Fruit fly (Drosophila melanogaster) whole organism, wandering third instar larva: Measurements from ENCODE around the gene Hr4.

Experiments used
- Abd-B ChIP-seq: fragments of >200 bp; optimal IDR thresholded peaks from 2 replicates; lab custom pipeline; 2017; ENCODE audit warnings: missing biosample characterization, missing genetic modification characterization
- CG32264 ChIP-seq: fragments of 200-800 bp; sonication (Bioruptor generic); optimal IDR thresholded peaks from 2 replicates; lab custom pipeline; 2016; ENCODE audit warnings: missing biosample characterization, missing genetic modification characterization
- CG9705 ChIP-seq: fragments of 200-800 bp; sonication (Bioruptor generic); optimal IDR thresholded peaks from 2 replicates; lab custom pipeline; 2018; ENCODE audit warnings: missing biosample characterization, mild to moderate bottlenecking, missing genetic modification characterization
- CrebA ChIP-seq: fragments of 200-800 bp; sonication (Bioruptor generic); optimal IDR thresholded peaks from 2 replicates; lab custom pipeline; 2016; ENCODE audit warnings: missing biosample characterization, mild to moderate bottlenecking, missing genetic modification characterization, borderline replicate concordance
- Dfd ChIP-seq: fragments of >200 bp; optimal IDR thresholded peaks from 2 replicates; lab custom pipeline; 2017; ENCODE audit warnings: missing biosample characterization, missing genetic modification characterization
- Dif ChIP-seq: fragments of 200-275, 200-300 bp; sonication (Bioruptor generic); optimal IDR thresholded peaks from 2 replicates; lab custom pipeline; 2018; ENCODE audit warnings: missing biosample characterization, missing genetic modification characterization; ENCODE audit not compliant: partially characterized antibody
- GATAd ChIP-seq: sonication (Bioruptor generic); optimal IDR thresholded peaks from 2 replicates; lab custom pipeline; 2016; ENCODE audit warnings: missing biosample characterization, missing genetic modification characterization
- HLH106 ChIP-seq: fragments of 200-800 bp; optimal IDR thresholded peaks from 3 replicates; lab custom pipeline; 2019; ENCODE audit warnings: missing biosample characterization, mild to moderate bottlenecking, missing genetic modification characterization, moderate library complexity
- Hnf4 ChIP-seq: fragments of 200-800 bp; sonication (Bioruptor generic); optimal IDR thresholded peaks from 2 replicates; lab custom pipeline; 2016; ENCODE audit warnings: missing biosample characterization, mild to moderate bottlenecking, missing genetic modification characterization
- Hr78 ChIP-seq: fragments of >200 bp; optimal IDR thresholded peaks from 2 replicates; lab custom pipeline; 2017; ENCODE audit warnings: missing biosample characterization, missing genetic modification characterization
- Hr83 ChIP-seq: fragments of 200-300 bp; sonication (Bioruptor generic); optimal IDR thresholded peaks from 2 replicates; lab custom pipeline; 2016; ENCODE audit warnings: missing biosample characterization, mild to moderate bottlenecking, missing genetic modification characterization, moderate library complexity; ENCODE audit not compliant: poor library complexity, severe bottlenecking
- Jra ChIP-seq: sonication (Bioruptor generic); optimal IDR thresholded peaks from 2 replicates; lab custom pipeline; 2016; ENCODE audit warnings: missing biosample characterization, missing genetic modification characterization
- Mio ChIP-seq: sonication (Bioruptor generic); optimal IDR thresholded peaks from 2 replicates; lab custom pipeline; 2016; ENCODE audit warnings: missing biosample characterization, missing genetic modification characterization
- Myc ChIP-seq: fragments of >200 bp; optimal IDR thresholded peaks from 2 replicates; lab custom pipeline; 2017
- N ChIP-seq: fragments of >200 bp; optimal IDR thresholded peaks from 2 replicates; lab custom pipeline; 2018; ENCODE audit warnings: missing biosample characterization, missing external identifiers, missing genetic modification characterization
- OdsH ChIP-seq: fragments of 200-800 bp; sonication (Bioruptor generic); optimal IDR thresholded peaks from 2 replicates; lab custom pipeline; 2016; ENCODE audit warnings: missing biosample characterization, mild to moderate bottlenecking, missing genetic modification characterization
- Rel ChIP-seq, 2 experiments: fragments of 200-800 bp; sonication (Bioruptor generic) in 1 of 2; optimal IDR thresholded peaks; 2 replicates in 1 of 2; 3 replicates in 1 of 2; lab custom pipeline; 2016 to 2019; ENCODE audit warnings: mild to moderate bottlenecking in 2 of 2, missing biosample characterization in 2 of 2, missing genetic modification characterization in 2 of 2, moderate library complexity in 1 of 2
- Sp1 ChIP-seq: fragments of 200-800 bp; sonication (Bioruptor generic); optimal IDR thresholded peaks from 3 replicates; lab custom pipeline; 2019; ENCODE audit warnings: missing biosample characterization, mild to moderate bottlenecking, missing genetic modification characterization, moderate library complexity
- Vsx2 ChIP-seq: fragments of 200-300, 225-300 bp; sonication (Bioruptor generic); optimal IDR thresholded peaks from 2 replicates; lab custom pipeline; 2018; ENCODE audit warnings: missing biosample characterization, missing genetic modification characterization; ENCODE audit not compliant: partially characterized antibody
- br ChIP-seq: fragments of 200-800 bp; sonication (Bioruptor generic); optimal IDR thresholded peaks from 2 replicates; lab custom pipeline; 2016; ENCODE audit warnings: missing biosample characterization, missing genetic modification characterization
- brk ChIP-seq: fragments of 200-800 bp; sonication (Bioruptor generic); optimal IDR thresholded peaks from 2 replicates; lab custom pipeline; 2016; ENCODE audit warnings: missing biosample characterization, mild to moderate bottlenecking, missing genetic modification characterization
- dl ChIP-seq, 2 experiments: fragments of 175-275, 200-275 bp in 1 of 2; fragments of 200-275 bp in 1 of 2; sonication (Bioruptor generic); optimal IDR thresholded peaks; lab custom pipeline; 2018; ENCODE audit warnings: mild to moderate bottlenecking in 2 of 2, missing biosample characterization in 2 of 2, missing genetic modification characterization in 2 of 2, moderate library complexity in 2 of 2; ENCODE audit not compliant: partially characterized antibody in 2 of 2, insufficient read depth in 1 of 2
- dmrt93B ChIP-seq: fragments of 200-800 bp; sonication (Bioruptor generic); optimal IDR thresholded peaks from 2 replicates; lab custom pipeline; 2018; ENCODE audit warnings: missing biosample characterization, mild to moderate bottlenecking, missing genetic modification characterization
- dsf ChIP-seq: sonication (Bioruptor generic); optimal IDR thresholded peaks from 2 replicates; lab custom pipeline; 2016; ENCODE audit warnings: missing biosample characterization, missing genetic modification characterization, borderline replicate concordance
- ey ChIP-seq: fragments of 200-800 bp; sonication (Bioruptor generic); optimal IDR thresholded peaks from 2 replicates; lab custom pipeline; 2016; ENCODE audit warnings: missing biosample characterization, missing genetic modification characterization
- foxo ChIP-seq, 2 experiments: fragments of 200-800 bp; sonication (Bioruptor generic); optimal IDR thresholded peaks; 2 replicates in 1 of 2; 3 replicates in 1 of 2; lab custom pipeline; 2016 to 2017; ENCODE audit warnings: missing biosample characterization in 2 of 2, missing genetic modification characterization in 2 of 2
- fru ChIP-seq: fragments of 200-800 bp; sonication (Bioruptor generic); optimal IDR thresholded peaks from 3 replicates; lab custom pipeline; 2016; ENCODE audit warnings: missing biosample characterization, mild to moderate bottlenecking, missing genetic modification characterization
- h ChIP-seq: fragments of 200-800 bp; sonication (Bioruptor generic); optimal IDR thresholded peaks from 3 replicates; lab custom pipeline; 2016; ENCODE audit warnings: missing biosample characterization, mild to moderate bottlenecking, missing genetic modification characterization
- jim ChIP-seq: fragments of 175-275, 200-325 bp; sonication (Bioruptor generic); optimal IDR thresholded peaks from 2 replicates; lab custom pipeline; 2016; ENCODE audit warnings: missing biosample characterization, mild to moderate bottlenecking, missing genetic modification characterization
- lola ChIP-seq: fragments of >200 bp; optimal IDR thresholded peaks from 2 replicates; lab custom pipeline; 2017; ENCODE audit warnings: missing biosample characterization, missing genetic modification characterization
- pan ChIP-seq: fragments of >200 bp; optimal IDR thresholded peaks from 2 replicates; lab custom pipeline; 2017
- psq ChIP-seq: fragments of 200-800 bp; sonication (Bioruptor generic); optimal IDR thresholded peaks from 3 replicates; lab custom pipeline; 2017; ENCODE audit warnings: missing biosample characterization, mild to moderate bottlenecking, missing genetic modification characterization, moderate library complexity
- rgr ChIP-seq: fragments of 200-800 bp; sonication (Bioruptor generic); optimal IDR thresholded peaks from 3 replicates; lab custom pipeline; 2016; ENCODE audit warnings: missing biosample characterization, mild to moderate bottlenecking, missing genetic modification characterization
- sage ChIP-seq: fragments of 200-800 bp; sonication (Bioruptor generic); optimal IDR thresholded peaks from 2 replicates; lab custom pipeline; 2016; ENCODE audit warnings: missing biosample characterization, mild to moderate bottlenecking, missing genetic modification characterization
- sv ChIP-seq: fragments of 200-800 bp; sonication (Bioruptor generic); optimal IDR thresholded peaks from 3 replicates; lab custom pipeline; 2016; ENCODE audit warnings: missing biosample characterization, missing genetic modification characterization
- tai ChIP-seq: sonication (Bioruptor generic); optimal IDR thresholded peaks from 2 replicates; lab custom pipeline; 2016; ENCODE audit warnings: missing biosample characterization, missing genetic modification characterization
- usp ChIP-seq: fragments of >200 bp; optimal IDR thresholded peaks from 2 replicates; lab custom pipeline; 2017; ENCODE audit warnings: missing biosample characterization, missing genetic modification characterization
- woc ChIP-seq: sonication (Bioruptor generic); optimal IDR thresholded peaks from 2 replicates; lab custom pipeline; 2016; ENCODE audit warnings: missing biosample characterization, mild to moderate bottlenecking, missing genetic modification characterization

Hr4 gene

dm6 chrX:1952898-1953297 is 11.2 kb downstream of the Hr4 start:
- TF ChIP-seq sv (GFP tag; lab: Kevin White, UChicago) = no peak
- TF ChIP-seq CG9705 = no peak
- peak; percentile 34 for TF ChIP-seq tai (GFP tag; lab: Kevin White, UChicago)
- no peak for TF ChIP-seq Jra (GFP tag; lab: Kevin White, UChicago)
- TF ChIP-seq psq (GFP tag; lab: Kevin White, UChicago) = peak; percentile 38
- TF ChIP-seq foxo (GFP tag; optimal IDR thresholded peaks at IDR 0.05; lab: Kevin White, UChicago) = peak in 1 of 2 experiments; percentile 80
- TF ChIP-seq h (GFP tag; lab: Kevin White, UChicago) = peak; percentile 55
- no peak for TF ChIP-seq dl (GFP tag; optimal IDR thresholded peaks at IDR 0.05; lab: Kevin White, UChicago; ENCODE audit: insufficient read depth in 1 of 2, partially characterized antibody in 2 of 2)
- peak; percentile 24 for TF ChIP-seq Hnf4 (GFP tag; lab: Kevin White, UChicago)
- TF ChIP-seq lola = no peak
- no peak for TF ChIP-seq Hr78
- TF ChIP-seq Hr83 (GFP tag; lab: Kevin White, UChicago) = peak; percentile 60
- no peak for TF ChIP-seq OdsH
- TF ChIP-seq Rel (GFP tag; optimal IDR thresholded peaks at IDR 0.05; lab: Kevin White, UChicago) = no peak
- TF ChIP-seq Rel (tag; optimal IDR thresholded peaks at IDR 0.05; lab: Kevin White, UChicago) = no peak
- TF ChIP-seq dmrt93B = peak; percentile 47
- TF ChIP-seq Abd-B = no peak
- TF ChIP-seq Dif = no peak
- no peak for TF ChIP-seq Sp1 (GFP tag; lab: Kevin White, UChicago)
- TF ChIP-seq Vsx2 (GFP tag; lab: Kevin White, UChicago) = no peak
- TF ChIP-seq usp (GFP tag; lab: Kevin White, UChicago) = no peak
- no peak for TF ChIP-seq Mio (GFP tag; lab: Kevin White, UChicago)
- TF ChIP-seq ey (GFP tag; lab: Kevin White, UChicago) = peak; percentile 45
- TF ChIP-seq GATAd (GFP tag; lab: Kevin White, UChicago) = no peak
- peak; percentile 40 for TF ChIP-seq fru (GFP tag; lab: Kevin White, UChicago)
- TF ChIP-seq rgr = peak; percentile 46
- peak; percentile 6 for TF ChIP-seq Myc (lab: Kevin White, UChicago)
- peak; percentile 45 for TF ChIP-seq br (GFP tag; lab: Kevin White, UChicago)
- TF ChIP-seq HLH106 (tag; lab: Kevin White, UChicago) = peak; percentile 53
- no peak for TF ChIP-seq CG32264 (GFP tag; lab: Kevin White, UChicago)
- TF ChIP-seq, all 38 proteins: peak for 13

- TF ChIP-seq Myc (lab: Kevin White, UChicago) (peak; percentile 19), psq (GFP tag; lab: Kevin White, UChicago) (no peak), fru (GFP tag; lab: Kevin White, UChicago) (no peak)
- TF ChIP-seq, all 38 proteins: peak for 1
Measured at dm6 chrX:1963192-1963590, 21.5 kb downstream of the Hr4 start.

DNA sequence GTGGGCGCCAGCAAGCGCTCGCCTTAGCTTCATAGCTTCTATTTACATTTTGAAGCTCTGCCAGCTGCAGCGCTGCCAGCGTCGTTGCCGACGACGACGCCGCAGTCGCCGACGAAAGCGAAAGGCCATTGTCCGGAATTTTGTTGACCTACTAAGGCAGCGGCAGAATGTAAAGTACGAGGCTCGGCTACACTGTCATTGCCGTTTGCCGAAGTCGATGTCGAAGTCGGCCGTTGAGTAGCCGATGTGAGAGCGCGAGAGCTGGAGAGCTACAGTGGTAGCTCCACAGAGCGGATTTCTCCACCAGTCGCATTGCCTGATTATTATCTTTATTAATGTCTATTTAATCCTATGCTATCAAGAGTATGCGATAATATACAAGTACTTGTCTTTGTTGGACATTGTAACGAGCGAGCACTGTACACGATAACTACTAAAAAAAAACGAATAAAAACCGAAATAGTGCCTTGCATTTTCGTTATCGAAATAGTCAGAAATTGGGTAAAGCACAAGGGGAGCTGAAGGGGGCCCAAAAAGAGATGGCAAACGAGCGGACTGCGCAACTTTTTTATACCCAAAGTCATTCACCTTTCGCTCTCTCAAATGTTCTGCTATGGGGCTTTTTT is 22.0 kb downstream of the Hr4 start:
- no peak for TF ChIP-seq Vsx2 (GFP tag; lab: Kevin White, UChicago)
- peak in 1 of 2 experiments; percentile 83 for TF ChIP-seq foxo (GFP tag; optimal IDR thresholded peaks at IDR 0.05; lab: Kevin White, UChicago)
- TF ChIP-seq CG32264 (GFP tag; lab: Kevin White, UChicago) = peak; percentile 37
- peak; percentile 73 for TF ChIP-seq OdsH
- no peak for TF ChIP-seq GATAd (GFP tag; lab: Kevin White, UChicago)
- TF ChIP-seq ey (GFP tag; lab: Kevin White, UChicago) = peak; percentile 84
- no peak for TF ChIP-seq pan (lab: Kevin White, UChicago)
- TF ChIP-seq Dfd (GFP tag; lab: Kevin White, UChicago) = no peak
- TF ChIP-seq HLH106 (tag; lab: Kevin White, UChicago) = peak; percentile 68
- TF ChIP-seq lola = no peak
- TF ChIP-seq Dif = no peak
- TF ChIP-seq rgr = peak; percentile 76
- TF ChIP-seq fru (GFP tag; lab: Kevin White, UChicago) = peak; percentile 86
- peak; percentile 65 for TF ChIP-seq Sp1 (GFP tag; lab: Kevin White, UChicago)
- TF ChIP-seq Mio (GFP tag; lab: Kevin White, UChicago) = no peak
- TF ChIP-seq Hnf4 (GFP tag; lab: Kevin White, UChicago) = peak; percentile 74
- no peak for TF ChIP-seq dsf (GFP tag; lab: Kevin White, UChicago)
- TF ChIP-seq CG9705 = peak; percentile 26
- no peak for TF ChIP-seq Myc (lab: Kevin White, UChicago)
- no peak for TF ChIP-seq dl (GFP tag; optimal IDR thresholded peaks at IDR 0.05; lab: Kevin White, UChicago; ENCODE audit: insufficient read depth in 1 of 2, partially characterized antibody in 2 of 2)
- no peak for TF ChIP-seq Hr78
- peak; percentile 7 for TF ChIP-seq Hr83 (GFP tag; lab: Kevin White, UChicago)
- TF ChIP-seq tai (GFP tag; lab: Kevin White, UChicago) = peak; percentile 67
- peak; percentile 75 for TF ChIP-seq psq (GFP tag; lab: Kevin White, UChicago)
- TF ChIP-seq dmrt93B = peak; percentile 42
- TF ChIP-seq jim (GFP tag; lab: Kevin White, UChicago) = no peak
- TF ChIP-seq Abd-B = no peak
- TF ChIP-seq Jra (GFP tag; lab: Kevin White, UChicago) = peak; percentile 56
- no peak for TF ChIP-seq Rel (GFP tag; optimal IDR thresholded peaks at IDR 0.05; lab: Kevin White, UChicago)
- peak; percentile 40 for TF ChIP-seq Rel (tag; optimal IDR thresholded peaks at IDR 0.05; lab: Kevin White, UChicago)
- TF ChIP-seq sv (GFP tag; lab: Kevin White, UChicago) = peak; percentile 74
- peak; percentile 82 for TF ChIP-seq h (GFP tag; lab: Kevin White, UChicago)
- TF ChIP-seq br (GFP tag; lab: Kevin White, UChicago) = peak; percentile 75
- TF ChIP-seq N = no peak
- no peak for TF ChIP-seq CrebA (GFP tag; lab: Kevin White, UChicago)
- peak; percentile 60 for TF ChIP-seq sage (GFP tag; lab: Kevin White, UChicago)
- TF ChIP-seq woc (GFP tag; lab: Kevin White, UChicago) = peak; percentile 63
- no peak for TF ChIP-seq usp (GFP tag; lab: Kevin White, UChicago)
- TF ChIP-seq brk = peak; percentile 15
